Worm (Caenorhabditis elegans): ENCODE measurements around the gene gab-1.

gab-1 gene

ce11 chrIII:12764241-12764640 lies 15.3 kb downstream of the gab-1 start, which contains the start of the genes irld-19 and irld-61:
Gene irld-19, minus strand, starts transcription at chrIII:12764341.
Gene irld-61, plus strand, starts transcription at chrIII:12764553.
- TF ChIP-seq pha-4 (tag; optimal IDR thresholded peaks at IDR 0.05) = no peak
- TF ChIP-seq ceh-83 (GFP tag; optimal IDR thresholded peaks at IDR 0.05) = no peak
- TF ChIP-seq sptf-1 (tag; optimal IDR thresholded peaks at IDR 0.05) = no peak
- no peak for TF ChIP-seq ces-1 (GFP tag; optimal IDR thresholded peaks at IDR 0.05)
- no peak for TF ChIP-seq lin-32 (GFP tag; optimal IDR thresholded peaks at IDR 0.05)
- no peak for TF ChIP-seq M03D4.4 (tag; optimal IDR thresholded peaks at IDR 0.05)
- no peak for TF ChIP-seq nhr-237 (tag; optimal IDR thresholded peaks at IDR 0.05)
- no peak for TF ChIP-seq lin-13 (tag; optimal IDR thresholded peaks at IDR 0.05)
- TF ChIP-seq elt-3 (tag; optimal IDR thresholded peaks at IDR 0.05) = no peak
- no peak for TF ChIP-seq bed-3 (GFP tag; optimal IDR thresholded peaks at IDR 0.05)
- no peak for TF ChIP-seq unc-120 (tag; optimal IDR thresholded peaks at IDR 0.05; ENCODE audit: poor library complexity, severe bottlenecking)
- TF ChIP-seq nhr-12 (tag; optimal IDR thresholded peaks at IDR 0.05) = no peak
- TF ChIP-seq drap-1 (GFP tag; optimal IDR thresholded peaks at IDR 0.05) = no peak

ce11 chrIII:12757367-12757766 lies 22.2 kb downstream of the gab-1 start, which contains the start of gene srw-9:
Gene srw-9, plus strand, starts transcription at chrIII:12757667.
- TF ChIP-seq drap-1 (GFP tag; optimal IDR thresholded peaks at IDR 0.05) = no peak

- TF ChIP-seq blmp-1 (tag; optimal IDR thresholded peaks at IDR 0.05) = no peak
- TF ChIP-seq ces-1 (GFP tag; optimal IDR thresholded peaks at IDR 0.05) = no peak
- TF ChIP-seq nhr-76 (tag; optimal IDR thresholded peaks at IDR 0.05) = no peak
- TF ChIP-seq lsy-2 (tag; optimal IDR thresholded peaks at IDR 0.05) = no peak
Observed at ce11 chrIII:12755048-12755447, 24.5 kb downstream of the gab-1 start, which contains the start of gene srw-10. Gene srw-10, plus strand, starts transcription at chrIII:12755348.

- TF ChIP-seq mls-2 (tag; optimal IDR thresholded peaks at IDR 0.05) = no peak
- no peak for TF ChIP-seq zip-8 (tag; optimal IDR thresholded peaks at IDR 0.05)
- no peak for TF ChIP-seq snpc-4 (tag; optimal IDR thresholded peaks at IDR 0.05)
- no peak for TF ChIP-seq ceh-43 (GFP tag; optimal IDR thresholded peaks at IDR 0.05)
- no peak for TF ChIP-seq unc-120 (tag; optimal IDR thresholded peaks at IDR 0.05; ENCODE audit: poor library complexity, severe bottlenecking)
- TF ChIP-seq elt-3 (tag; optimal IDR thresholded peaks at IDR 0.05) = no peak
- TF ChIP-seq nhr-76 (tag; optimal IDR thresholded peaks at IDR 0.05) = no peak
- TF ChIP-seq cnd-1 (tag; optimal IDR thresholded peaks at IDR 0.05) = no peak
- no peak for TF ChIP-seq mab-5 (tag; optimal IDR thresholded peaks at IDR 0.05)
- no peak for TF ChIP-seq ztf-11 (tag; optimal IDR thresholded peaks at IDR 0.05)
- no peak for TF ChIP-seq nhr-237 (tag; optimal IDR thresholded peaks at IDR 0.05)
- TF ChIP-seq ceh-39 (tag; optimal IDR thresholded peaks at IDR 0.05) = no peak
- TF ChIP-seq tbx-8 (GFP tag; optimal IDR thresholded peaks at IDR 0.05) = no peak
- TF ChIP-seq lin-32 (GFP tag; optimal IDR thresholded peaks at IDR 0.05) = no peak
- TF ChIP-seq blmp-1 (tag; optimal IDR thresholded peaks at IDR 0.05) = no peak
- TF ChIP-seq elt-1 (tag; optimal IDR thresholded peaks at IDR 0.05; ENCODE audit: borderline replicate concordance, insufficient read depth) = no peak
- TF ChIP-seq M03D4.4 (tag; optimal IDR thresholded peaks at IDR 0.05) = no peak
- TF ChIP-seq bed-3 (GFP tag; optimal IDR thresholded peaks at IDR 0.05) = no peak
- no peak for TF ChIP-seq mep-1 (tag; optimal IDR thresholded peaks at IDR 0.05)
- no peak for TF ChIP-seq sptf-1 (tag; optimal IDR thresholded peaks at IDR 0.05)
Observed at ce11 chrIII:12750831-12751230, 28.7 kb downstream of the gab-1 start, which contains the start of the genes irld-60 and irld-20. Gene irld-60, minus strand, starts transcription at chrIII:12750931. Gene irld-20, plus strand, starts transcription at chrIII:12751109.

- TF ChIP-seq nhr-12 (tag; optimal IDR thresholded peaks at IDR 0.05) = no peak
- no peak for TF ChIP-seq tbx-8 (GFP tag; optimal IDR thresholded peaks at IDR 0.05)
- TF ChIP-seq snpc-4 (tag; optimal IDR thresholded peaks at IDR 0.05) = no peak
- TF ChIP-seq lin-13 (tag; optimal IDR thresholded peaks at IDR 0.05) = no peak
- TF ChIP-seq ztf-11 (tag; optimal IDR thresholded peaks at IDR 0.05) = no peak
- no peak for TF ChIP-seq nhr-76 (tag; optimal IDR thresholded peaks at IDR 0.05)
- no peak for TF ChIP-seq elt-1 (tag; optimal IDR thresholded peaks at IDR 0.05; ENCODE audit: borderline replicate concordance, insufficient read depth)
- TF ChIP-seq sem-2 (GFP tag; optimal IDR thresholded peaks at IDR 0.05) = no peak
- TF ChIP-seq hlh-1 (tag; optimal IDR thresholded peaks at IDR 0.05) = no peak
- TF ChIP-seq mls-2 (tag; optimal IDR thresholded peaks at IDR 0.05) = no peak
Observed at ce11 chrIII:12746369-12746855, 33.1 kb downstream of the gab-1 start, which contains the start of gene Y111B2A.21. Gene Y111B2A.21, plus strand, starts transcription at chrIII:12746419.

ce11 chrIII:12743515-12743914 lies 36.0 kb downstream of the gab-1 start:
- TF ChIP-seq nhr-12 (tag; optimal IDR thresholded peaks at IDR 0.05) = no peak
- TF ChIP-seq hlh-1 (tag; optimal IDR thresholded peaks at IDR 0.05) = no peak
- no peak for TF ChIP-seq elt-3 (tag; optimal IDR thresholded peaks at IDR 0.05)
- TF ChIP-seq unc-120 (tag; optimal IDR thresholded peaks at IDR 0.05; ENCODE audit: poor library complexity, severe bottlenecking) = no peak
- no peak for TF ChIP-seq lsy-2 (tag; optimal IDR thresholded peaks at IDR 0.05)
- TF ChIP-seq sptf-1 (tag; optimal IDR thresholded peaks at IDR 0.05) = no peak
- no peak for TF ChIP-seq mls-2 (tag; optimal IDR thresholded peaks at IDR 0.05)
- TF ChIP-seq mab-5 (tag; optimal IDR thresholded peaks at IDR 0.05) = no peak
- no peak for TF ChIP-seq sem-2 (GFP tag; optimal IDR thresholded peaks at IDR 0.05)
- no peak for TF ChIP-seq lin-32 (GFP tag; optimal IDR thresholded peaks at IDR 0.05)
- no peak for TF ChIP-seq unc-39 (tag; optimal IDR thresholded peaks at IDR 0.05)
- TF ChIP-seq flh-1 (GFP tag; optimal IDR thresholded peaks at IDR 0.05) = no peak
- TF ChIP-seq cnd-1 (tag; optimal IDR thresholded peaks at IDR 0.05) = no peak
- TF ChIP-seq pha-4 (tag; optimal IDR thresholded peaks at IDR 0.05) = no peak
- no peak for TF ChIP-seq blmp-1 (tag; optimal IDR thresholded peaks at IDR 0.05)
- no peak for TF ChIP-seq ztf-11 (tag; optimal IDR thresholded peaks at IDR 0.05)
- TF ChIP-seq tbx-8 (GFP tag; optimal IDR thresholded peaks at IDR 0.05) = no peak
- TF ChIP-seq ces-1 (GFP tag; optimal IDR thresholded peaks at IDR 0.05) = no peak
